Worm (Caenorhabditis elegans) whole organism, L3 larva: ENCODE data around the gene R193.1.

Source experiments
- ZK546.5 ChIP-seq: sonication (generic microtip); optimal IDR thresholded peaks from 2 replicates; lab custom pipeline; 2017; ENCODE audit warnings: missing biosample characterization, missing genetic modification characterization
- aly-2 ChIP-seq: fragments of 150-350 bp; optimal IDR thresholded peaks from 2 replicates; lab custom pipeline; 2014; ENCODE audit warnings: missing biosample characterization, missing genetic modification characterization
- ama-1 ChIP-seq: fragments of 150-350 bp; optimal IDR thresholded peaks from 2 replicates; lab custom pipeline; 2018
- ceh-16 ChIP-seq: sonication (generic microtip); optimal IDR thresholded peaks from 2 replicates; lab custom pipeline; 2017; ENCODE audit warnings: missing biosample characterization, missing genetic modification characterization
- ceh-82 ChIP-seq: fragments of 150-350 bp; optimal IDR thresholded peaks from 2 replicates; lab custom pipeline; 2014; ENCODE audit warnings: missing biosample characterization, missing genetic modification characterization
- daf-12 ChIP-seq: fragments of 150-350 bp; optimal IDR thresholded peaks from 2 replicates; lab custom pipeline; 2014; ENCODE audit warnings: missing biosample characterization, missing genetic modification reagents, missing genetic modification characterization
- egl-27 ChIP-seq: sonication (generic microtip); optimal IDR thresholded peaks from 4 replicates; lab custom pipeline; 2017; ENCODE audit warnings: missing biosample characterization, missing genetic modification reagents, missing genetic modification characterization
- egl-5 ChIP-seq: fragments of 150-350 bp; optimal IDR thresholded peaks from 2 replicates; lab custom pipeline; 2017; ENCODE audit warnings: missing biosample characterization, missing genetic modification reagents, missing genetic modification characterization, inconsistent platforms
- elt-1 ChIP-seq: fragments of 150-350 bp; optimal IDR thresholded peaks from 2 replicates; lab custom pipeline; 2014; ENCODE audit warnings: missing biosample characterization, missing genetic modification characterization
- elt-2 ChIP-seq: sonication (generic microtip); optimal IDR thresholded peaks from 2 replicates; lab custom pipeline; 2016; ENCODE audit warnings: missing genetic modification reagents, mild to moderate bottlenecking, missing genetic modification characterization, missing compliant biosample characterization
- elt-3 ChIP-seq, 3 experiments: fragments of 150-350 bp in 1 of 3; sonication (generic microtip) in 2 of 3; optimal IDR thresholded peaks; 2 replicates in 2 of 3; 4 replicates in 1 of 3; lab custom pipeline; 2014 to 2017; ENCODE audit warnings: missing biosample characterization in 3 of 3, missing genetic modification characterization in 3 of 3
- eor-1 ChIP-seq, 2 experiments: fragments of 150-350 bp; optimal IDR thresholded peaks; 2 replicates each; lab custom pipeline; 2014 to 2018; ENCODE audit warnings: missing biosample characterization in 2 of 2, missing genetic modification characterization in 2 of 2
- fkh-10 ChIP-seq: sonication (generic microtip); optimal IDR thresholded peaks from 2 replicates; lab custom pipeline; 2017; ENCODE audit warnings: missing biosample characterization, missing genetic modification reagents, missing genetic modification characterization
- fkh-2 ChIP-seq: fragments of 150-350 bp; optimal IDR thresholded peaks from 2 replicates; lab custom pipeline; 2014; ENCODE audit warnings: missing biosample characterization, missing genetic modification reagents, missing genetic modification characterization
- fos-1 ChIP-seq: fragments of 150-350 bp; optimal IDR thresholded peaks from 2 replicates; lab custom pipeline; 2014; ENCODE audit warnings: missing biosample characterization, missing genetic modification characterization
- hmg-11 ChIP-seq: sonication (generic microtip); optimal IDR thresholded peaks from 2 replicates; lab custom pipeline; 2016; ENCODE audit warnings: missing genetic modification characterization, missing compliant biosample characterization
- jun-1 ChIP-seq: fragments of 150-350 bp; optimal IDR thresholded peaks from 2 replicates; lab custom pipeline; 2014; ENCODE audit warnings: missing biosample characterization, missing genetic modification reagents, missing genetic modification characterization
- lin-15B ChIP-seq: fragments of 150-350 bp; optimal IDR thresholded peaks from 2 replicates; lab custom pipeline; 2014; ENCODE audit warnings: missing biosample characterization, missing genetic modification characterization
- lsy-12 ChIP-seq: sonication (generic microtip); optimal IDR thresholded peaks from 2 replicates; lab custom pipeline; 2016; ENCODE audit warnings: mild to moderate bottlenecking, missing genetic modification characterization, missing compliant biosample characterization
- nfya-1 ChIP-seq: sonication (generic microtip); optimal IDR thresholded peaks from 2 replicates; lab custom pipeline; 2017; ENCODE audit warnings: missing genetic modification characterization, mild to moderate bottlenecking, missing compliant biosample characterization, antibody characterized with exemption, moderate library complexity; ENCODE audit not compliant: insufficient read depth
- nhr-11 ChIP-seq: fragments of 150-350 bp; optimal IDR thresholded peaks from 2 replicates; lab custom pipeline; 2014; ENCODE audit warnings: missing biosample characterization, missing genetic modification characterization
- nhr-23 ChIP-seq: fragments of 150-350 bp; optimal IDR thresholded peaks from 2 replicates; lab custom pipeline; 2014; ENCODE audit warnings: missing biosample characterization, missing genetic modification reagents, missing genetic modification characterization
- nhr-237 ChIP-seq: fragments of 150-350 bp; optimal IDR thresholded peaks from 2 replicates; lab custom pipeline; 2014; ENCODE audit warnings: missing biosample characterization, missing genetic modification characterization
- nhr-25 ChIP-seq: sonication (generic microtip); optimal IDR thresholded peaks from 2 replicates; lab custom pipeline; 2017; ENCODE audit warnings: missing biosample characterization, missing genetic modification characterization
- nhr-28 ChIP-seq: fragments of 150-350 bp; optimal IDR thresholded peaks from 2 replicates; lab custom pipeline; 2014; ENCODE audit warnings: missing biosample characterization, missing genetic modification characterization
- nhr-67 ChIP-seq: fragments of 150-350 bp; optimal IDR thresholded peaks from 2 replicates; lab custom pipeline; 2014; ENCODE audit warnings: missing biosample characterization, missing genetic modification characterization
- nhr-76 ChIP-seq: fragments of 150-350 bp; sonication (generic microtip); optimal IDR thresholded peaks from 5 replicates; lab custom pipeline; 2014; ENCODE audit warnings: missing biosample characterization, missing genetic modification characterization
- nhr-77 ChIP-seq: fragments of 150-350 bp; optimal IDR thresholded peaks from 2 replicates; lab custom pipeline; 2014; ENCODE audit warnings: missing biosample characterization, missing genetic modification characterization
- pha-4 ChIP-seq: fragments of 150-350 bp; optimal IDR thresholded peaks from 2 replicates; lab custom pipeline; 2014; ENCODE audit warnings: missing biosample characterization, missing genetic modification reagents, missing genetic modification characterization
- pqm-1 ChIP-seq: fragments of 150-350 bp; optimal IDR thresholded peaks from 2 replicates; lab custom pipeline; 2017; ENCODE audit warnings: missing biosample characterization, missing genetic modification characterization, inconsistent platforms
- skn-1 ChIP-seq: fragments of 150-350 bp; optimal IDR thresholded peaks from 2 replicates; lab custom pipeline; 2014; ENCODE audit warnings: missing biosample characterization, missing genetic modification characterization
- snpc-4 ChIP-seq: fragments of 150-350 bp; optimal IDR thresholded peaks from 2 replicates; lab custom pipeline; 2014; ENCODE audit warnings: missing biosample characterization, missing genetic modification characterization
- unc-39 ChIP-seq: sonication (generic microtip); optimal IDR thresholded peaks from 4 replicates; lab custom pipeline; 2017; ENCODE audit warnings: missing biosample characterization, missing genetic modification characterization
- zag-1 ChIP-seq: fragments of 150-350 bp; optimal IDR thresholded peaks from 2 replicates; lab custom pipeline; 2014; ENCODE audit warnings: missing biosample characterization, missing genetic modification characterization
- ztf-11 ChIP-seq: fragments of 150-350 bp; optimal IDR thresholded peaks from 2 replicates; lab custom pipeline; 2014; ENCODE audit warnings: missing biosample characterization, missing genetic modification characterization
- ztf-4 ChIP-seq: fragments of 150-350 bp; optimal IDR thresholded peaks from 2 replicates; lab custom pipeline; 2014; ENCODE audit warnings: missing biosample characterization, missing genetic modification characterization

The R193.1 gene

DNA sequence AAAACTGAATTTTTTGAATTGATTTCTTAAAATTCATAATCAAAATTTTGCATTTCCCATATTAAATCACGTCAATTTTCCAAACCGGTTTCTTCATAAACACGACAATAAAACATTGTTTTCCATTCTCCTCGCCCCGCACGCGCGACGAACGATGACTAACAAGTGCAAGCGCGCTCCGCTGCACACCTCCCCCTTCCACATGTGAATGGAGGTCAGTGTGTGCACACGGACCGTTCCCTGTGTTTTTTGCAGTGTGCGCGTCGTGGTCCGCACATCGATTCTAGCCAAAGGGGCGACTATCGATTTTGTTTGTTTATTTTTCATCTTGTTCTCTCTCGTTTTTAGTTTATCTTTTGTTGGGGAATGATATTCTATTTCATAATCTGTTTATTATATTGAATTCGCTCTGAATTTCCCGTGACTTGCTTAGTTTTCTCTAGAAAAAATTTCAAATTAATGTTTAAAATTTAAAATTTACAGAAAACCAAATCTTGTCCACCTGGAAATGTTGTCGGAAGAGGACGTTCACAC is 26.2 kb upstream of the R193.1 start, which contains the start of gene snx-1 (continued):
- no peak for TF ChIP-seq fkh-2 (tag; lab: Kevin White, UChicago)
- TF ChIP-seq elt-2 (tag; lab: Kevin White, UChicago): peak; percentile 58
- no peak for TF ChIP-seq zag-1 (tag; lab: Kevin White, UChicago)
- peak; percentile 64 for TF ChIP-seq pha-4 (tag; lab: Kevin White, UChicago)
- no peak for TF ChIP-seq nhr-28
- peak; percentile 34 for TF ChIP-seq skn-1 (tag; lab: Kevin White, UChicago)
- no peak for TF ChIP-seq ceh-82 (tag; lab: Kevin White, UChicago)
- peak; percentile 65 for TF ChIP-seq hmg-11 (tag; lab: Kevin White, UChicago)
- no peak for TF ChIP-seq aly-2 (tag; lab: Kevin White, UChicago)
- no peak for TF ChIP-seq nhr-67 (tag; lab: Kevin White, UChicago)
- TF ChIP-seq nhr-77 (tag; lab: Kevin White, UChicago): no peak
- TF ChIP-seq ama-1 (lab: Kevin White, UChicago): no peak
- TF ChIP-seq nhr-23: peak; percentile 44
- no peak for TF ChIP-seq daf-12 (tag; lab: Kevin White, UChicago)
- TF ChIP-seq nhr-237 (tag; lab: Kevin White, UChicago): no peak
- TF ChIP-seq lsy-12 (tag; lab: Kevin White, UChicago): no peak
- TF ChIP-seq egl-5 (tag; lab: Kevin White, UChicago): peak; percentile 47
- peak; percentile 41 for TF ChIP-seq nfya-1
- peak; percentile 20 for TF ChIP-seq pqm-1 (tag; lab: Kevin White, UChicago)
- TF ChIP-seq nhr-76 (tag; lab: Kevin White, UChicago): no peak
- peak; percentile 47 for TF ChIP-seq snpc-4 (tag; lab: Kevin White, UChicago)

DNA sequence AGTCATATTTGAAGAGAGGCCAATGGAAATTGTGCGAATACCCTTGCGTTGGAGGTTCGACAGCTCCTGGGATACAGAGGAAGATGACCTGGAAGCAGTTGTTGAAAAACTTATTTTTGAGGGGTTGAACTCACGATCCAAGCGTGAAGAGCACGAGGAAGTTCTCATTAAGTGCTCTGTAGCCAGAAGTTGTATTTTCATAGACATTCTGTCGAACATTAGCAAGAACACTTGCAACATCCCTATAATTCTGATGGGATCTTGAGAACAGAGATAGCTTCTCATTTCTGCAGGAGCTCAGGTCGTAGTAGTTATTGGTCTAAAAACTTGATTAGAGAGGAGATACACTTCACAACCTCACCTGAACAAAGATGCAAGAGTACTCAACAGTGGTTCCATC is 13.1 kb upstream of the R193.1 start:
- TF ChIP-seq ceh-16 (no peak), elt-2 (tag; lab: Kevin White, UChicago) (no peak), daf-12 (tag; lab: Kevin White, UChicago) (no peak), zag-1 (tag; lab: Kevin White, UChicago) (no peak), nhr-77 (tag; lab: Kevin White, UChicago) (no peak), fkh-10 (no peak), ceh-82 (tag; lab: Kevin White, UChicago) (no peak), jun-1 (tag; lab: Kevin White, UChicago) (no peak), egl-5 (tag; lab: Kevin White, UChicago) (no peak), lin-15B (tag; lab: Kevin White, UChicago) (no peak), nhr-25 (no peak), nhr-67 (tag; lab: Kevin White, UChicago) (no peak), hmg-11 (tag; lab: Kevin White, UChicago) (no peak), aly-2 (tag; lab: Kevin White, UChicago) (no peak), eor-1 (tag; optimal IDR thresholded peaks at IDR 0.05; lab: Kevin White, UChicago) (no peak), snpc-4 (tag; lab: Kevin White, UChicago) (no peak), fos-1 (no peak), ZK546.5 (tag; lab: Kevin White, UChicago) (no peak), nhr-28 (no peak), nhr-11 (tag; lab: Kevin White, UChicago) (no peak)
- TF ChIP-seq, all 47 proteins: peak for 0

DNA sequence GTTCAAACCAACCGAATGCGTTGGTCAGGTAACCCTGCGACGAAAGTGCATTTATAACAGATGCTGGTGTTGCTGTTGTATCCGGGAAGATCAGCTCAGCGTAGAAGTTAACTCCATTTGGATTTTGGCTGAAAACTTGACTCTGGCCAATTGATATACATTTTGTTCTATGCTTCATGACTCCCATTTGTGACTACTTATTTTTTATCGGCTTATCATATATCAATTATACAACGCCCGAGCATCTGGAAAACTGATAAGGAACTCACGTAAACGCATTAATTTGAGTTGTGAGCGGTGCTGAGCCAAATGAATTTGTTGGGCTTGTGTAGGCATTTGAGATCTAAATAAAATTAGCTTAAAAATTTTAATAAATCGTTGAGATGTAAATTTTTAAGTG is 7.4 kb upstream of the R193.1 start:
- TF ChIP-seq elt-2 (tag; lab: Kevin White, UChicago): peak; percentile 64
- TF ChIP-seq nhr-237 (tag; lab: Kevin White, UChicago): no peak
- TF ChIP-seq elt-1 (tag; lab: Kevin White, UChicago): no peak
- TF ChIP-seq nhr-28: no peak
- TF ChIP-seq skn-1 (tag; lab: Kevin White, UChicago): no peak
- TF ChIP-seq fkh-2 (tag; lab: Kevin White, UChicago): no peak
- TF ChIP-seq elt-3 (tag; optimal IDR thresholded peaks at IDR 0.05; lab: Kevin White, UChicago): no peak
- no peak for TF ChIP-seq ceh-16
- TF ChIP-seq jun-1 (tag; lab: Kevin White, UChicago): no peak
- TF ChIP-seq egl-27 (tag; lab: Kevin White, UChicago): no peak
- peak; percentile 64 for TF ChIP-seq pqm-1 (tag; lab: Kevin White, UChicago)
- TF ChIP-seq, all 47 proteins: peak for 2

DNA sequence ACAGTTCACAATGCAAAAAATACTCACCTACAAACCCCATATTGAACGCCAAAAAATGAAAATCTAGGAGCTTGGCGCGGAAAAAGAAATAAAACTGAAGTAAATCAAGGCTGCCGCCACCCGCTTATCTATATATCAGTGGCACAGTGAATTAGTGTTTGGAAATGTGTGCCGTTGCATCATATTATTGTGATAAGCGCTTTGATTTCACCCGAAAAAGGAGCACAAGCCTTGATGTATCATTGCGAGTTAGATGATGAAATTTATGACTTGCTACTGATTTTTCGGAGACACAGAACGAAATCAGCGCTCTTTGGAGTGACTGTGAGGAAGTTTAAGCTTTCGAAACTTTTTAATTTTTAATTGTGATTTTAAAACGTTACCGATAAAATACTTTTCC is 6.3 kb upstream of the R193.1 start, which contains the start of the genes R193.2 and R193.6:
Gene R193.2 (minus strand): TSS at position 148 of the 400 bp plus-strand sequence.
Gene R193.6 (plus strand): TSS at position 350 of the 400 bp plus-strand sequence.
- TF ChIP-seq unc-39 (tag; lab: Kevin White, UChicago) (no peak), elt-2 (tag; lab: Kevin White, UChicago) (peak; percentile 98), ztf-11 (no peak), ztf-4 (tag; lab: Kevin White, UChicago) (no peak), lin-15B (tag; lab: Kevin White, UChicago) (no peak), pqm-1 (tag; lab: Kevin White, UChicago) (peak; percentile 63)
